Worm (Caenorhabditis elegans) whole organism, midembryonic: ENCODE results near the gene Y17G9B.11.

Source experiments
- cog-1 ChIP-seq: sonication (generic microtip); optimal IDR thresholded peaks from 2 replicates; lab custom pipeline; 2016; ENCODE audit warnings: missing genetic modification characterization, missing compliant biosample characterization
- klf-2 ChIP-seq: fragments of 200-800 bp; sonication (Bioruptor generic); conservative IDR thresholded peaks from 2 replicates; pipeline ENCODE4 v1.3.6; 2022; ENCODE audit warnings: missing genetic modification reagents, missing genetic modification characterization, missing compliant biosample characterization
- med-1 ChIP-seq: sonication (generic microtip); optimal IDR thresholded peaks from 2 replicates; lab custom pipeline; 2017; ENCODE audit warnings: missing genetic modification characterization, mild to moderate bottlenecking, missing compliant biosample characterization, antibody characterized with exemption, missing genetic modification reagents; ENCODE audit not compliant: insufficient read depth
- ref-1 ChIP-seq: fragments of 200-800 bp; sonication (Bioruptor generic); conservative IDR thresholded peaks from 2 replicates; pipeline ENCODE4 v1.3.6; 2022; ENCODE audit warnings: missing genetic modification reagents, missing genetic modification characterization, missing compliant biosample characterization

ce11 chrIV:4751814-4752213 is 4.6 kb upstream of the Y17G9B.11 start, which contains the start of gene Y17G9B.4:
- TF ChIP-seq klf-2 (GFP tag; lab: Robert Waterston, UW) (no peak), med-1 (GFP tag; lab: Kevin White, UChicago) (no peak), ref-1 (GFP tag; lab: Robert Waterston, UW) (no peak), cog-1 (tag; lab: Kevin White, UChicago) (no peak)
